Fruit fly (Drosophila melanogaster) whole organism, embryonic: ENCODE data around the gene lqfR.

ENCODE experiments used
- ATbp ChIP-seq: fragments of 200-800 bp; sonication (Bioruptor generic); optimal IDR thresholded peaks from 2 replicates; lab custom pipeline; 2017; ENCODE audit warnings: missing biosample characterization, mild to moderate bottlenecking, missing genetic modification characterization, missing genetic modification reagents
- Atf6 ChIP-seq: fragments of 200-800 bp; sonication (Bioruptor generic); IDR thresholded peaks from 2 replicates; pipeline ENCODE4 v1.3.6; 2022; ENCODE audit warnings: missing biosample characterization, missing genetic modification characterization
- Awh ChIP-seq: fragments of 200-800 bp; sonication (Bioruptor generic); IDR thresholded peaks from 2 replicates; pipeline ENCODE4, ENCODE4 v1.3.6; 2022; ENCODE audit warnings: missing biosample characterization, missing genetic modification characterization
- Bgb ChIP-seq: fragments of 200-800 bp; sonication (Bioruptor generic); IDR thresholded peaks from 2 replicates; pipeline ENCODE4 v1.3.6; 2022; ENCODE audit warnings: missing biosample characterization, missing genetic modification characterization; ENCODE audit not compliant: partially characterized antibody
- CG10366 ChIP-seq: fragments of 200-800 bp; sonication (Bioruptor generic); IDR thresholded peaks from 2 replicates; pipeline ENCODE4 v1.3.6; 2022; ENCODE audit warnings: missing biosample characterization, missing genetic modification characterization
- CG12155 ChIP-seq: fragments of 200-800 bp; sonication (Bioruptor generic); optimal IDR thresholded peaks from 3 replicates; lab custom pipeline; 2016; ENCODE audit warnings: missing biosample characterization, missing genetic modification characterization
- CG15514 ChIP-seq: fragments of 200-800 bp; sonication (Bioruptor generic); optimal IDR thresholded peaks from 3 replicates; lab custom pipeline; 2017; ENCODE audit warnings: missing biosample characterization, missing genetic modification characterization, mild to moderate bottlenecking, moderate library complexity, missing genetic modification reagents
- CG16779 ChIP-seq: fragments of 200-800 bp; sonication (Bioruptor generic); IDR thresholded peaks from 2 replicates; pipeline ENCODE4 v1.3.6; 2022; ENCODE audit warnings: missing biosample characterization, missing genetic modification characterization
- CG18599 ChIP-seq: fragments of 200-800 bp; sonication (Bioruptor generic); optimal IDR thresholded peaks from 3 replicates; lab custom pipeline; 2017; ENCODE audit warnings: missing biosample characterization, missing genetic modification characterization, mild to moderate bottlenecking, moderate library complexity, missing genetic modification reagents
- CG18764 ChIP-seq: fragments of 200-800 bp; sonication (Bioruptor generic); optimal IDR thresholded peaks from 3 replicates; lab custom pipeline; 2016; ENCODE audit warnings: missing biosample characterization, missing genetic modification characterization
- CG2712 ChIP-seq: fragments of 200-800 bp; optimal IDR thresholded peaks from 3 replicates; lab custom pipeline; 2019; ENCODE audit warnings: missing biosample characterization, mild to moderate bottlenecking, missing genetic modification characterization, moderate library complexity
- CG3281 ChIP-seq: fragments of 200-800 bp; sonication (Bioruptor generic); optimal IDR thresholded peaks from 3 replicates; lab custom pipeline; 2017; ENCODE audit warnings: missing biosample characterization, mild to moderate bottlenecking, missing genetic modification characterization
- CG34376 ChIP-seq: fragments of 200-800 bp; sonication (Bioruptor generic); optimal IDR thresholded peaks from 2 replicates; lab custom pipeline; 2018; ENCODE audit warnings: missing biosample characterization, mild to moderate bottlenecking, missing genetic modification characterization
- CG3995 ChIP-seq: fragments of 200-800 bp; sonication (Bioruptor generic); optimal IDR thresholded peaks from 3 replicates; lab custom pipeline; 2016; ENCODE audit warnings: missing biosample characterization, missing genetic modification characterization
- CG4820 ChIP-seq: fragments of 200-800 bp; sonication (Bioruptor generic); optimal IDR thresholded peaks from 3 replicates; lab custom pipeline; 2016; ENCODE audit warnings: missing biosample characterization, missing genetic modification characterization
- CG6254 ChIP-seq: fragments of 200-800 bp; sonication (Bioruptor generic); optimal IDR thresholded peaks from 3 replicates; lab custom pipeline; 2017; ENCODE audit warnings: mild to moderate bottlenecking, missing biosample characterization, missing genetic modification reagents, missing genetic modification characterization
- CG7357 ChIP-seq: fragments of 200-800 bp; sonication (Bioruptor generic); IDR thresholded peaks from 3 replicates; pipeline ENCODE4 v1.3.6; 2022; ENCODE audit warnings: missing biosample characterization, missing genetic modification characterization
- ERR ChIP-seq: fragments of 200-800 bp; sonication (Bioruptor generic); optimal IDR thresholded peaks from 2 replicates; lab custom pipeline; 2016; ENCODE audit warnings: missing biosample characterization, missing genetic modification characterization
- GATAe ChIP-seq: fragments of 200-800 bp; sonication (Bioruptor generic); conservative IDR thresholded peaks from 2 replicates; pipeline ENCODE4 v1.3.6; 2022; ENCODE audit warnings: missing biosample characterization, missing genetic modification characterization
- Gsc ChIP-seq: fragments of 200-800 bp; sonication (Bioruptor generic); IDR thresholded peaks from 2 replicates; pipeline ENCODE4 v1.3.6; 2022; ENCODE audit warnings: missing biosample characterization, missing genetic modification characterization
- H2.0 ChIP-seq: fragments of 200-800 bp; sonication (Bioruptor generic); IDR thresholded peaks from 2 replicates; pipeline ENCODE4 v1.3.6; 2022; ENCODE audit warnings: missing biosample characterization, missing genetic modification characterization
- Hr51 ChIP-seq, 2 experiments: fragments of 200-800 bp; sonication (Bioruptor generic); optimal IDR thresholded peaks; 2 replicates in 1 of 2; 3 replicates in 1 of 2; lab custom pipeline; 2016 to 2018; ENCODE audit warnings: missing biosample characterization in 2 of 2, missing genetic modification characterization in 2 of 2, mild to moderate bottlenecking in 1 of 2, moderate library complexity in 1 of 2
- Lhr ChIP-seq: fragments of 200-800 bp; sonication (Bioruptor generic); optimal IDR thresholded peaks from 3 replicates; lab custom pipeline; 2017; ENCODE audit warnings: mild to moderate bottlenecking, missing biosample characterization, missing genetic modification reagents, missing genetic modification characterization
- MESR4 ChIP-seq: fragments of 200-800 bp; sonication (Bioruptor generic); optimal IDR thresholded peaks from 2 replicates; lab custom pipeline; 2018; ENCODE audit warnings: missing biosample characterization, mild to moderate bottlenecking, missing genetic modification characterization, moderate library complexity
- NfI ChIP-seq: fragments of 200-800 bp; sonication (Bioruptor generic); optimal IDR thresholded peaks from 3 replicates; lab custom pipeline; 2018; ENCODE audit warnings: missing biosample characterization, mild to moderate bottlenecking, missing genetic modification characterization, moderate library complexity
- Oaz ChIP-seq: fragments of 200-800 bp; sonication (Bioruptor generic); IDR thresholded peaks from 2 replicates; pipeline ENCODE4 v1.3.6; 2022; ENCODE audit warnings: missing biosample characterization, missing genetic modification characterization
- Oli ChIP-seq: fragments of 200-800 bp; sonication (Bioruptor generic); optimal IDR thresholded peaks from 2 replicates; lab custom pipeline; 2018; ENCODE audit warnings: missing biosample characterization, mild to moderate bottlenecking, missing genetic modification characterization, moderate library complexity
- Opbp ChIP-seq: fragments of 200-800 bp; sonication (Bioruptor generic); IDR thresholded peaks from 3 replicates; pipeline ENCODE4 v1.3.6; 2022; ENCODE audit warnings: missing biosample characterization, missing genetic modification characterization; ENCODE audit not compliant: partially characterized antibody
- Scr ChIP-seq: fragments of 200-800 bp; sonication (Bioruptor generic); IDR thresholded peaks from 2 replicates; pipeline ENCODE4 v1.3.6; 2022; ENCODE audit warnings: missing biosample characterization, missing genetic modification characterization; ENCODE audit not compliant: partially characterized antibody
- Sox100B ChIP-seq: fragments of 200-800 bp; sonication (Bioruptor generic); optimal IDR thresholded peaks from 3 replicates; lab custom pipeline; 2018; ENCODE audit warnings: missing biosample characterization, mild to moderate bottlenecking, missing genetic modification characterization
- croc ChIP-seq: fragments of 200-800 bp; sonication (Bioruptor generic); conservative IDR thresholded peaks from 3 replicates; pipeline ENCODE4 v1.3.6; 2022; ENCODE audit warnings: missing biosample characterization, missing genetic modification characterization
- emc ChIP-seq: fragments of 200-800 bp; sonication (Bioruptor generic); optimal IDR thresholded peaks from 2 replicates; lab custom pipeline; 2016; ENCODE audit warnings: missing biosample characterization, missing genetic modification characterization
- exex ChIP-seq: fragments of 200-800 bp; sonication (Bioruptor generic); optimal IDR thresholded peaks from 4 replicates; lab custom pipeline; 2018; ENCODE audit warnings: missing biosample characterization, mild to moderate bottlenecking, missing genetic modification characterization, moderate library complexity
- fd3F ChIP-seq: fragments of 200-800 bp; sonication (Bioruptor generic); optimal IDR thresholded peaks from 2 replicates; lab custom pipeline; 2018; ENCODE audit warnings: missing biosample characterization, mild to moderate bottlenecking, missing genetic modification characterization, moderate library complexity
- gem ChIP-seq: fragments of 200-800 bp; sonication (Bioruptor generic); optimal IDR thresholded peaks from 2 replicates; lab custom pipeline; 2019; ENCODE audit warnings: missing biosample characterization, mild to moderate bottlenecking, missing genetic modification characterization, moderate library complexity
- hbn ChIP-seq: fragments of 200-800 bp; sonication (Bioruptor generic); IDR thresholded peaks from 2 replicates; pipeline ENCODE4 v1.3.6; 2022; ENCODE audit warnings: missing biosample characterization, missing genetic modification characterization; ENCODE audit not compliant: partially characterized antibody
- jumu ChIP-seq: fragments of 200-800 bp; sonication (Bioruptor generic); optimal IDR thresholded peaks from 3 replicates; lab custom pipeline; 2016; ENCODE audit warnings: missing biosample characterization, missing genetic modification characterization
- kah ChIP-seq: fragments of 200-800 bp; sonication (Bioruptor generic); optimal IDR thresholded peaks from 2 replicates; lab custom pipeline; 2018; ENCODE audit warnings: missing biosample characterization, mild to moderate bottlenecking, missing genetic modification characterization
- knrl ChIP-seq: fragments of 200-800 bp; sonication (Bioruptor generic); IDR thresholded peaks from 3 replicates; pipeline ENCODE4 v1.3.6; 2022; ENCODE audit warnings: missing biosample characterization, missing genetic modification characterization; ENCODE audit not compliant: partially characterized antibody
- lbe ChIP-seq: fragments of 200-800 bp; sonication (Bioruptor generic); optimal IDR thresholded peaks from 2 replicates; lab custom pipeline; 2016; ENCODE audit warnings: missing biosample characterization, mild to moderate bottlenecking, missing genetic modification characterization
- lilli ChIP-seq: fragments of 200-800 bp; sonication (Bioruptor generic); optimal IDR thresholded peaks from 3 replicates; lab custom pipeline; 2016; ENCODE audit warnings: missing biosample characterization, missing genetic modification characterization
- mam ChIP-seq: fragments of 200-800 bp; sonication (Bioruptor generic); optimal IDR thresholded peaks from 3 replicates; lab custom pipeline; 2016; ENCODE audit warnings: missing biosample characterization, missing genetic modification characterization
- oc ChIP-seq: fragments of 200-800 bp; sonication (Bioruptor generic); optimal IDR thresholded peaks from 2 replicates; lab custom pipeline; 2018; ENCODE audit warnings: missing biosample characterization, mild to moderate bottlenecking, missing genetic modification characterization, moderate library complexity
- pita ChIP-seq: fragments of 200-800 bp; sonication (Bioruptor generic); optimal IDR thresholded peaks from 2 replicates; lab custom pipeline; 2017; ENCODE audit warnings: missing biosample characterization, mild to moderate bottlenecking, missing genetic modification characterization
- pnt ChIP-seq: fragments of 200-800 bp; sonication (Bioruptor generic); optimal IDR thresholded peaks from 3 replicates; lab custom pipeline; 2016; ENCODE audit warnings: missing biosample characterization, missing genetic modification characterization
- salm ChIP-seq: fragments of 200-800 bp; sonication (Bioruptor generic); optimal IDR thresholded peaks from 2 replicates; lab custom pipeline; 2018; ENCODE audit warnings: missing biosample characterization, mild to moderate bottlenecking, missing genetic modification characterization
- slbo ChIP-seq: fragments of 200-800 bp; sonication (Bioruptor generic); IDR thresholded peaks from 2 replicates; pipeline ENCODE4 v1.3.6; 2022; ENCODE audit warnings: missing biosample characterization, missing genetic modification characterization
- sr ChIP-seq: fragments of 200-800 bp; sonication (Bioruptor generic); IDR thresholded peaks from 3 replicates; pipeline ENCODE4 v1.3.6; 2022; ENCODE audit warnings: missing biosample characterization, missing genetic modification characterization
- vvl ChIP-seq: fragments of 200-800 bp; sonication (Bioruptor generic); IDR thresholded peaks from 2 replicates; pipeline ENCODE4 v1.3.6; 2022; ENCODE audit warnings: missing biosample characterization, missing genetic modification characterization

lqfR gene

DNA sequence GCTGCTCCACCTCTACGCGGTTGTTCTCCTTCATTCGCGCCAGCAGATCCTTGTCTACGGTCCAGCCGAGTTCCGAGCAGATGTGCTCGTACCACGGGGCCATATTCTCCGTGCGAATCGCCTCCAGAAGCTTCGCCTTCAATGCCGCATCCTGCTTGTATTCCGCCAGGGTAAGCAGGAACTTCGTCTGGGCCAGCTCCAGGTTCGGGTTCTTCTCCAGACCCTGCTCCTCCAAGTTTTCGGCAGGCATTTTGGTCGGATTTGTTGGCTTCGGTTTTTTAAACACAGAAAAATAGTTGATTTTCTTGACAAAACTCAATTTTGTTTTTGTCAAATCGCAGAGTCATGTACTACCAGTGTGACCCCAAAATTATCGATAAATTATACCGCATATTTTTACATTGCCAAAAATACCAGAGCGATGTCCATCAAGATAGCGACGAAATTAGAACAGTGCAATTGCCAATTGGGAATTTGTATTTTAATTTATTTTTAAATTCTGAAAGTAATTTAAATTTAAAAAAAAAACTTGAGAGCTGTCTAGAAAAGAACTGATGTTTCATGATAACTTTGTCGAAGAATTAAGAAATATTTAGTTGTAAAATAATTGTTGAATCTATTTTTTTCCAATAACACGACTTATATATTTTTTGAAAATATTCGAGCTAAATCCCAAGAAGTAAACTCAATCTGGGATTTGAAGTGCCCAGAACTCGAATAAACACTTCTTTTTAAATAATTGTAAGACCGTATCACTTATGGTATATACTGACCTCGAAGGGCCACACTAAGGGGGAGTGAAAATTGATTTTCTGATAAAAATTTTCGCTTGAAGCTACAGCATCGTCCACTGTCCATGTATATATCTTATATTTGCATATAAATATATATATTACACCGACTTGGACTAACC is 50.8 kb downstream of the lqfR start, which contains the start of the genes Rpn7 and AP-2mu (continued):
- no peak for TF ChIP-seq Atf6 (GFP tag; lab: Robert Waterston, UW)
- no peak for TF ChIP-seq Sox100B
- no peak for TF ChIP-seq CG12155 (GFP tag; lab: Kevin White, UChicago)
- TF ChIP-seq lilli (GFP tag; lab: Kevin White, UChicago), result no peak
- no peak for TF ChIP-seq CG18764
- no peak for TF ChIP-seq CG3281
- TF ChIP-seq ATbp (GFP tag; lab: Kevin White, UChicago), result no peak
- no peak for TF ChIP-seq hbn (GFP tag; lab: Robert Waterston, UW)
- TF ChIP-seq GATAe (GFP tag; lab: Robert Waterston, UW), result no peak
- no peak for TF ChIP-seq CG16779 (GFP tag; lab: Robert Waterston, UW)
- no peak for TF ChIP-seq CG10366
- TF ChIP-seq Oli (tag; lab: Kevin White, UChicago), result no peak
- TF ChIP-seq vvl (GFP tag; lab: Robert Waterston, UW), result no peak
- TF ChIP-seq jumu (GFP tag; lab: Kevin White, UChicago), result no peak
- TF ChIP-seq croc (GFP tag; lab: Robert Waterston, UW), result no peak
- TF ChIP-seq Bgb (GFP tag; lab: Robert Waterston, UW), result no peak
- no peak for TF ChIP-seq oc
- no peak for TF ChIP-seq Oaz (GFP tag; lab: Robert Waterston, UW)
- no peak for TF ChIP-seq CG7357
- no peak for TF ChIP-seq Scr
- TF ChIP-seq Opbp (GFP tag; lab: Robert Waterston, UW), result no peak
- no peak for TF ChIP-seq ERR (GFP tag; lab: Kevin White, UChicago)
- no peak for TF ChIP-seq knrl (GFP tag; lab: Robert Waterston, UW)
- TF ChIP-seq Hr51 (GFP tag; optimal IDR thresholded peaks at IDR 0.05; lab: Kevin White, UChicago), result no peak
- TF ChIP-seq salm (tag; lab: Kevin White, UChicago), result no peak
- no peak for TF ChIP-seq CG4820
- no peak for TF ChIP-seq kah (GFP tag; lab: Kevin White, UChicago)
- no peak for TF ChIP-seq H2.0 (GFP tag; lab: Robert Waterston, UW)
- TF ChIP-seq Awh, result no peak
- no peak for TF ChIP-seq CG6254
- TF ChIP-seq NfI, result no peak
- no peak for TF ChIP-seq lbe
- no peak for TF ChIP-seq fd3F (GFP tag; lab: Kevin White, UChicago)
- TF ChIP-seq exex, result no peak
- no peak for TF ChIP-seq emc (GFP tag; lab: Kevin White, UChicago)
- no peak for TF ChIP-seq CG34376 (GFP tag; lab: Kevin White, UChicago)
- TF ChIP-seq slbo (GFP tag; lab: Robert Waterston, UW), result peak; percentile 11; the same call in 1 of the 2 replicates
- TF ChIP-seq CG18599 (GFP tag; lab: Kevin White, UChicago), result no peak
- TF ChIP-seq CG3995 (GFP tag; lab: Kevin White, UChicago), result no peak
- peak; percentile 50 for TF ChIP-seq CG2712
- TF ChIP-seq Lhr, result peak; percentile 16
- TF ChIP-seq MESR4 (GFP tag; lab: Kevin White, UChicago), result peak; percentile 57
- TF ChIP-seq pnt (GFP tag; lab: Kevin White, UChicago), result no peak
- TF ChIP-seq Gsc (GFP tag; lab: Robert Waterston, UW), result no peak
- no peak for TF ChIP-seq mam (GFP tag; lab: Kevin White, UChicago)
- TF ChIP-seq CG15514 (GFP tag; lab: Kevin White, UChicago), result no peak
- no peak for TF ChIP-seq gem (tag; lab: Kevin White, UChicago)
- no peak for TF ChIP-seq pita (GFP tag; lab: Kevin White, UChicago)
- no peak for TF ChIP-seq sr (GFP tag; lab: Robert Waterston, UW)
